Fruit fly (Drosophila melanogaster) whole organism, embryonic: ENCODE results near the gene Rab7.

ENCODE experiments used
- Ada2b ChIP-seq: fragments of 200-800 bp; sonication (Bioruptor generic); IDR thresholded peaks from 2 replicates; pipeline ENCODE4 v1.3.6; 2022; ENCODE audit warnings: missing biosample characterization, missing genetic modification characterization
- Adf1 ChIP-seq: fragments of 200-800 bp; sonication (Bioruptor generic); IDR thresholded peaks from 2 replicates; pipeline ENCODE4 v1.3.6; 2022; ENCODE audit warnings: missing biosample characterization, missing genetic modification characterization
- Aef1 ChIP-seq: fragments of 200-800 bp; sonication (Bioruptor generic); IDR thresholded peaks from 3 replicates; pipeline ENCODE4 v1.3.6; 2022; ENCODE audit warnings: missing biosample characterization, missing genetic modification characterization
- Atf3 ChIP-seq: fragments of 200-800 bp; sonication (Bioruptor generic); optimal IDR thresholded peaks from 3 replicates; lab custom pipeline; 2016; ENCODE audit warnings: missing biosample characterization, missing genetic modification characterization
- Blimp-1 ChIP-seq: fragments of 200-800 bp; sonication (Bioruptor generic); optimal IDR thresholded peaks from 3 replicates; lab custom pipeline; 2018; ENCODE audit warnings: missing biosample characterization, missing genetic modification characterization, mild to moderate bottlenecking, moderate library complexity, missing genetic modification reagents
- CG10321 ChIP-seq: fragments of 200-800 bp; sonication (Bioruptor generic); IDR thresholded peaks from 2 replicates; pipeline ENCODE4 v1.3.6; 2022; ENCODE audit warnings: missing biosample characterization, missing genetic modification characterization
- CG11560 ChIP-seq: fragments of 200-800 bp; sonication (Bioruptor generic); IDR thresholded peaks from 3 replicates; pipeline ENCODE4 v1.3.6; 2022; ENCODE audit warnings: missing biosample characterization, missing genetic modification characterization
- CG12219 ChIP-seq: fragments of 200-800 bp; sonication (Bioruptor generic); optimal IDR thresholded peaks from 3 replicates; lab custom pipeline; 2018; ENCODE audit warnings: missing biosample characterization, mild to moderate bottlenecking, missing genetic modification characterization
- CG12236 ChIP-seq: fragments of 200-800 bp; sonication (Bioruptor generic); optimal IDR thresholded peaks from 2 replicates; lab custom pipeline; 2016; ENCODE audit warnings: missing biosample characterization, missing genetic modification characterization
- CG13894 ChIP-seq: fragments of 200-800 bp; sonication (Bioruptor generic); optimal IDR thresholded peaks from 3 replicates; lab custom pipeline; 2018; ENCODE audit warnings: missing biosample characterization, mild to moderate bottlenecking, missing genetic modification characterization, moderate library complexity
- CG1529 ChIP-seq: fragments of 200-800 bp; sonication (Bioruptor generic); optimal IDR thresholded peaks from 3 replicates; lab custom pipeline; 2018; ENCODE audit warnings: missing biosample characterization, missing genetic modification characterization
- CG17328 ChIP-seq: fragments of 200-800 bp; sonication (Bioruptor generic); IDR thresholded peaks from 2 replicates; pipeline ENCODE4 v1.3.6; 2022; ENCODE audit warnings: missing biosample characterization, missing genetic modification characterization
- CG17359 ChIP-seq: fragments of 200-800 bp; sonication (Bioruptor generic); optimal IDR thresholded peaks from 3 replicates; lab custom pipeline; 2018; ENCODE audit warnings: missing biosample characterization, mild to moderate bottlenecking, missing genetic modification characterization, moderate library complexity
- CG17385 ChIP-seq: fragments of 200-800 bp; sonication (Bioruptor generic); optimal IDR thresholded peaks from 3 replicates; lab custom pipeline; 2018; ENCODE audit warnings: missing biosample characterization, mild to moderate bottlenecking, missing genetic modification characterization
- CG17568 ChIP-seq: fragments of 200-800 bp; sonication (Bioruptor generic); optimal IDR thresholded peaks from 2 replicates; lab custom pipeline; 2018; ENCODE audit warnings: missing biosample characterization, mild to moderate bottlenecking, missing genetic modification characterization, moderate library complexity
- CG18599 ChIP-seq: fragments of 200-800 bp; sonication (Bioruptor generic); optimal IDR thresholded peaks from 3 replicates; lab custom pipeline; 2017; ENCODE audit warnings: missing biosample characterization, missing genetic modification characterization, mild to moderate bottlenecking, moderate library complexity, missing genetic modification reagents
- CG2120 ChIP-seq: fragments of 200-800 bp; sonication (Bioruptor generic); optimal IDR thresholded peaks from 3 replicates; lab custom pipeline; 2016; ENCODE audit warnings: missing biosample characterization, missing genetic modification characterization
- CG2875 ChIP-seq: fragments of 200-800 bp; sonication (Bioruptor generic); optimal IDR thresholded peaks from 2 replicates; lab custom pipeline; 2017; ENCODE audit warnings: missing biosample characterization, mild to moderate bottlenecking, missing genetic modification characterization, missing genetic modification reagents
- CG3838 ChIP-seq: fragments of 200-800 bp; sonication (Bioruptor generic); optimal IDR thresholded peaks from 3 replicates; lab custom pipeline; 2016; ENCODE audit warnings: missing biosample characterization, missing genetic modification characterization
- CG43689 ChIP-seq: fragments of 200-800 bp; sonication (Bioruptor generic); IDR thresholded peaks from 2 replicates; pipeline ENCODE4 v1.3.6; 2022; ENCODE audit warnings: missing biosample characterization, missing genetic modification characterization
- CG4707 ChIP-seq: fragments of 200-800 bp; sonication (Bioruptor generic); optimal IDR thresholded peaks from 2 replicates; lab custom pipeline; 2018; ENCODE audit warnings: missing biosample characterization, mild to moderate bottlenecking, missing genetic modification characterization, moderate library complexity
- CG6765 ChIP-seq: fragments of 200-800 bp; sonication (Bioruptor generic); optimal IDR thresholded peaks from 3 replicates; lab custom pipeline; 2017; ENCODE audit warnings: missing biosample characterization, mild to moderate bottlenecking, missing genetic modification characterization
- CG6813 ChIP-seq: fragments of 200-800 bp; sonication (Bioruptor generic); optimal IDR thresholded peaks from 2 replicates; lab custom pipeline; 2017; ENCODE audit warnings: missing biosample characterization, missing genetic modification characterization, mild to moderate bottlenecking, moderate library complexity, missing genetic modification reagents
- CG8290 ChIP-seq, 3 experiments: fragments of 200-800 bp; sonication (Bioruptor generic); optimal IDR thresholded peaks; 2 replicates each; lab custom pipeline; 2016 to 2019; ENCODE audit warnings: missing biosample characterization in 3 of 3, missing genetic modification characterization in 3 of 3, mild to moderate bottlenecking in 2 of 3, moderate library complexity in 1 of 3
- CG8388 ChIP-seq: fragments of 200-800 bp; sonication (Bioruptor generic); optimal IDR thresholded peaks from 2 replicates; lab custom pipeline; 2019; ENCODE audit warnings: missing biosample characterization, mild to moderate bottlenecking, missing genetic modification characterization, moderate library complexity
- Dad ChIP-seq: fragments of 200-800 bp; sonication (Bioruptor generic); optimal IDR thresholded peaks from 3 replicates; lab custom pipeline; 2016; ENCODE audit warnings: missing biosample characterization, missing genetic modification characterization
- Ets97D ChIP-seq: fragments of 200-800 bp; sonication (Bioruptor generic); optimal IDR thresholded peaks from 3 replicates; lab custom pipeline; 2016; ENCODE audit warnings: missing biosample characterization, missing genetic modification characterization
- HLH54F ChIP-seq: fragments of 200-800 bp; sonication (Bioruptor generic); optimal IDR thresholded peaks from 3 replicates; lab custom pipeline; 2016; ENCODE audit warnings: missing biosample characterization, missing genetic modification characterization
- MTF-1 ChIP-seq: fragments of 200-800 bp; sonication (Bioruptor generic); optimal IDR thresholded peaks from 2 replicates; lab custom pipeline; 2018; ENCODE audit warnings: missing biosample characterization, mild to moderate bottlenecking, missing genetic modification characterization, borderline replicate concordance
- Mad ChIP-seq: fragments of 200-800 bp; sonication (Bioruptor generic); optimal IDR thresholded peaks from 2 replicates; lab custom pipeline; 2016; ENCODE audit warnings: missing biosample characterization, missing genetic modification characterization
- Max ChIP-seq: fragments of 200-800 bp; sonication (Bioruptor generic); optimal IDR thresholded peaks from 2 replicates; lab custom pipeline; 2016; ENCODE audit warnings: missing biosample characterization, mild to moderate bottlenecking, missing genetic modification characterization
- Med ChIP-seq: fragments of 200-800 bp; sonication (Bioruptor generic); peaks from one replicate; lab custom pipeline; 2016; ENCODE audit warnings: missing biosample characterization, missing genetic modification characterization, mild to moderate bottlenecking, inconsistent platforms, moderate library complexity
- NC2β ChIP-seq: fragments of 200-800 bp; sonication (Bioruptor generic); optimal IDR thresholded peaks from 2 replicates; lab custom pipeline; 2016; ENCODE audit warnings: missing biosample characterization, missing genetic modification characterization
- NFAT ChIP-seq: fragments of 200-800 bp; sonication (Bioruptor generic); IDR thresholded peaks from 2 replicates; pipeline ENCODE4 v1.3.6; 2022; ENCODE audit warnings: missing biosample characterization, missing genetic modification characterization
- Vsx1 ChIP-seq: fragments of 200-800 bp; sonication (Bioruptor generic); optimal IDR thresholded peaks from 2 replicates; lab custom pipeline; 2017; ENCODE audit warnings: missing biosample characterization, mild to moderate bottlenecking, missing genetic modification characterization, missing genetic modification reagents
- bsh ChIP-seq, 2 experiments: fragments of 200-800 bp; sonication (Bioruptor generic); optimal IDR thresholded peaks; 2 replicates each; lab custom pipeline; 2017 to 2018; ENCODE audit warnings: mild to moderate bottlenecking in 2 of 2, missing biosample characterization in 2 of 2, missing genetic modification characterization in 2 of 2, moderate library complexity in 1 of 2
- cg ChIP-seq: fragments of 200-800 bp; sonication (Bioruptor generic); optimal IDR thresholded peaks from 3 replicates; lab custom pipeline; 2019; ENCODE audit warnings: missing biosample characterization, mild to moderate bottlenecking, missing genetic modification characterization, moderate library complexity
- ci ChIP-seq: fragments of 200-800 bp; sonication (Bioruptor generic); IDR thresholded peaks from 3 replicates; pipeline ENCODE4 v1.3.6; 2022; ENCODE audit warnings: missing biosample characterization, missing genetic modification characterization
- da ChIP-seq: fragments of 200-800 bp; sonication (Bioruptor generic); optimal IDR thresholded peaks from 2 replicates; lab custom pipeline; 2016; ENCODE audit warnings: missing biosample characterization, missing genetic modification characterization
- dati ChIP-seq: fragments of 200-800 bp; sonication (Bioruptor generic); IDR thresholded peaks from 2 replicates; pipeline ENCODE4 v1.3.6; 2022; ENCODE audit warnings: missing biosample characterization, missing genetic modification characterization
- dm ChIP-seq: fragments of 200-800 bp; sonication (Bioruptor generic); optimal IDR thresholded peaks from 3 replicates; lab custom pipeline; 2016; ENCODE audit warnings: missing biosample characterization, missing genetic modification characterization
- exex ChIP-seq: fragments of 200-800 bp; sonication (Bioruptor generic); optimal IDR thresholded peaks from 4 replicates; lab custom pipeline; 2018; ENCODE audit warnings: missing biosample characterization, mild to moderate bottlenecking, missing genetic modification characterization, moderate library complexity
- gcm2 ChIP-seq: fragments of 200-800 bp; sonication (Bioruptor generic); optimal IDR thresholded peaks from 2 replicates; lab custom pipeline; 2016; ENCODE audit warnings: missing biosample characterization, missing genetic modification characterization
- gem ChIP-seq: fragments of 200-800 bp; sonication (Bioruptor generic); optimal IDR thresholded peaks from 2 replicates; lab custom pipeline; 2019; ENCODE audit warnings: missing biosample characterization, mild to moderate bottlenecking, missing genetic modification characterization, moderate library complexity
- ham ChIP-seq: fragments of 200-800 bp; sonication (Bioruptor generic); IDR thresholded peaks from 2 replicates; pipeline ENCODE4 v1.3.6; 2022; ENCODE audit warnings: missing biosample characterization, missing genetic modification characterization
- mld ChIP-seq: fragments of 200-800 bp; sonication (Bioruptor generic); IDR thresholded peaks from 3 replicates; pipeline ENCODE4 v1.3.6; 2022; ENCODE audit warnings: missing biosample characterization, missing genetic modification characterization; ENCODE audit not compliant: partially characterized antibody
- nerfin-2 ChIP-seq: fragments of 200-800 bp; sonication (Bioruptor generic); IDR thresholded peaks from 2 replicates; pipeline ENCODE4 v1.3.6; 2022; ENCODE audit warnings: missing biosample characterization, missing genetic modification characterization; ENCODE audit not compliant: partially characterized antibody
- pfk ChIP-seq: fragments of 200-800 bp; sonication (Bioruptor generic); optimal IDR thresholded peaks from 2 replicates; lab custom pipeline; 2018; ENCODE audit warnings: missing biosample characterization, mild to moderate bottlenecking, missing genetic modification characterization, moderate library complexity
- prd ChIP-seq, 3 experiments: fragments of >200 bp in 2 of 3; fragments of 200-800 bp in 1 of 3; sonication (Bioruptor generic) in 1 of 3; optimal IDR thresholded peaks in 2 of 3; IDR thresholded peaks in 1 of 3; 2 replicates in 2 of 3; 3 replicates in 1 of 3; pipeline versions ENCODE4 v1.3.6 to Lab custom; 2017 to 2022; ENCODE audit warnings: missing biosample characterization in 1 of 3, missing genetic modification characterization in 1 of 3
- ssp ChIP-seq: fragments of 200-800 bp; sonication (Bioruptor generic); IDR thresholded peaks from 2 replicates; pipeline ENCODE4 v1.3.6; 2022; ENCODE audit warnings: missing biosample characterization, missing genetic modification characterization
- ttk ChIP-seq: fragments of 200-800 bp; sonication (Bioruptor generic); IDR thresholded peaks from 2 replicates; pipeline ENCODE4 v2.1.2; 2022; ENCODE audit warnings: missing biosample characterization, missing genetic modification characterization

Rab7 gene

dm6 chr3R:23947002-23947401 lies 45.8 kb upstream of the Rab7 start (continued):
- TF ChIP-seq CG18599 (GFP tag; lab: Kevin White, UChicago) (no peak), ssp (GFP tag; lab: Robert Waterston, UW) (no peak), ttk (GFP tag; lab: Robert Waterston, UW) (no peak), Adf1 (GFP tag; lab: Robert Waterston, UW) (no peak), CG11560 (tag; lab: Robert Waterston, UW) (no peak), CG17328 (no peak), Med (GFP tag; lab: Kevin White, UChicago) (peak; percentile 74), CG6813 (peak; percentile 55), CG17568 (GFP tag; lab: Kevin White, UChicago) (peak; percentile 47), bsh (GFP tag; optimal IDR thresholded peaks at IDR 0.05; lab: Kevin White, UChicago) (peak in 1 of 2 experiments; percentile 22), CG12219 (GFP tag; lab: Kevin White, UChicago) (peak; percentile 29), Mad (GFP tag; lab: Kevin White, UChicago) (no peak), da (no peak), Dad (GFP tag; lab: Kevin White, UChicago) (no peak), prd (optimal IDR thresholded peaks at IDR 0.05; lab: Kevin White, UChicago) (no peak), prd (GFP tag; IDR thresholded peaks at IDR 0.05; lab: Robert Waterston, UW) (no peak), CG13894 (tag; lab: Kevin White, UChicago) (no peak), Max (GFP tag; lab: Kevin White, UChicago) (no peak), HLH54F (no peak), CG4707 (peak; percentile 54), CG6765 (peak; percentile 6), CG43689 (GFP tag; lab: Robert Waterston, UW) (no peak), NFAT (GFP tag; lab: Robert Waterston, UW) (no peak), CG1529 (peak; percentile 34), MTF-1 (peak; percentile 24), ci (GFP tag; lab: Robert Waterston, UW) (peak; percentile 71; the same call in 1 of the 3 replicates), CG2875 (GFP tag; lab: Kevin White, UChicago) (peak; percentile 43), pfk (GFP tag; lab: Kevin White, UChicago) (no peak), CG17385 (GFP tag; lab: Kevin White, UChicago) (peak; percentile 19), Ets97D (no peak), exex (peak; percentile 8), gem (no peak), CG17359 (tag; lab: Kevin White, UChicago) (peak; percentile 18), gcm2 (GFP tag; lab: Kevin White, UChicago) (no peak), Aef1 (GFP tag; lab: Robert Waterston, UW) (no peak), CG2120 (GFP tag; lab: Kevin White, UChicago) (no peak), Ada2b (GFP tag; lab: Robert Waterston, UW) (no peak), CG3838 (no peak), Blimp-1 (GFP tag; lab: Kevin White, UChicago) (peak; percentile 22), Vsx1 (GFP tag; lab: Kevin White, UChicago) (peak; percentile 10), dati (GFP tag; lab: Robert Waterston, UW) (no peak)

- TF ChIP-seq Max (GFP tag; lab: Kevin White, UChicago) (no peak), Atf3 (GFP tag; lab: Kevin White, UChicago) (no peak), CG10321 (GFP tag; lab: Robert Waterston, UW) (no peak), ham (no peak), NC2β (GFP tag; lab: Kevin White, UChicago) (no peak), nerfin-2 (no peak), dm (no peak), cg (GFP tag; lab: Kevin White, UChicago) (no peak), CG12236 (no peak), CG8290 (GFP tag; optimal IDR thresholded peaks at IDR 0.05; lab: Kevin White, UChicago) (no peak), CG8290 (tag; optimal IDR thresholded peaks at IDR 0.05; lab: Kevin White, UChicago) (no peak), mld (GFP tag; lab: Robert Waterston, UW) (no peak), CG8388 (GFP tag; lab: Kevin White, UChicago) (no peak)
These were observed 44.6 kb upstream of the Rab7 start, which contains the start of gene CG12268 for dm6 chr3R:23948324-23948465. CG12268 (minus strand) TSS chr3R:23948424.
